Worm (Caenorhabditis elegans): ENCODE results near the gene mig-18.

The mig-18 gene

ce11 chrIII:13439415-13439814 lies 36.4 kb downstream of the mig-18 start, which contains the start of gene ciao-2B:
Gene ciao-2B, minus strand, starts transcription at chrIII:13439544.
- peak; percentile 27 for TF ChIP-seq ceh-28 (tag; optimal IDR thresholded peaks at IDR 0.05)
- TF ChIP-seq nfya-1 (tag; optimal IDR thresholded peaks at IDR 0.05; ENCODE audit: insufficient read depth): peak; percentile 44
- TF ChIP-seq skn-1 (tag; optimal IDR thresholded peaks at IDR 0.05): peak; percentile 24
- peak; percentile 57 for TF ChIP-seq pha-4 (tag; optimal IDR thresholded peaks at IDR 0.05)
- no peak for TF ChIP-seq nhr-43 (tag; optimal IDR thresholded peaks at IDR 0.05; ENCODE audit: poor library complexity, severe bottlenecking)
- TF ChIP-seq lin-15B (tag; optimal IDR thresholded peaks at IDR 0.05): peak; percentile 23

ce11 chrIII:13452824-13453223 lies 49.8 kb downstream of the mig-18 start:
- TF ChIP-seq ztf-4 (tag; optimal IDR thresholded peaks at IDR 0.05) (no peak), eor-1 (tag; optimal IDR thresholded peaks at IDR 0.05) (no peak), elt-2 (tag; optimal IDR thresholded peaks at IDR 0.05) (peak; percentile 62), jun-1 (tag; optimal IDR thresholded peaks at IDR 0.05) (no peak), lin-15B (tag; optimal IDR thresholded peaks at IDR 0.05) (no peak)
